Worm (Caenorhabditis elegans) whole organism, L1 larva: ENCODE measurements around the gene H40L08.7.
A peak's percentile ranks its signal among the peaks of the same experiment; 100 is the strongest.

Experiments
- C04F5.9 ChIP-seq: sonication (generic microtip); optimal IDR thresholded peaks from 2 replicates; lab custom pipeline; 2016; ENCODE audit warnings: missing genetic modification characterization, missing compliant biosample characterization
- F16B12.6 ChIP-seq: fragments of 150-350 bp; optimal IDR thresholded peaks from 2 replicates; lab custom pipeline; 2014; ENCODE audit warnings: missing biosample characterization, missing genetic modification characterization
- Y116A8C.19 ChIP-seq: sonication (generic microtip); optimal IDR thresholded peaks from 2 replicates; lab custom pipeline; 2016; ENCODE audit warnings: missing compliant biosample characterization, missing genetic modification characterization, borderline replicate concordance
- aha-1 ChIP-seq: fragments of 150-350 bp; optimal IDR thresholded peaks from 2 replicates; lab custom pipeline; 2014; ENCODE audit warnings: missing biosample characterization, missing genetic modification characterization
- blmp-1 ChIP-seq: fragments of 150-350 bp; optimal IDR thresholded peaks from 2 replicates; lab custom pipeline; 2014; ENCODE audit warnings: missing biosample characterization, missing genetic modification characterization
- ceh-63 ChIP-seq: fragments of 200-800 bp; sonication (Bioruptor generic); optimal IDR thresholded peaks from 2 replicates; lab custom pipeline; 2018; ENCODE audit warnings: mild to moderate bottlenecking, missing genetic modification characterization, missing compliant biosample characterization
- ceh-8 ChIP-seq: fragments of 200-800 bp; sonication (Bioruptor generic); optimal IDR thresholded peaks from 2 replicates; lab custom pipeline; 2018; ENCODE audit warnings: mild to moderate bottlenecking, missing genetic modification characterization, moderate library complexity, missing compliant biosample characterization
- egl-27 ChIP-seq, 2 experiments: fragments of 150-350 bp in 1 of 2; sonication (generic microtip); optimal IDR thresholded peaks; 3 replicates each; lab custom pipeline; 2017 to 2018; ENCODE audit warnings: missing biosample characterization in 2 of 2, missing genetic modification characterization in 2 of 2, missing genetic modification reagents in 2 of 2
- fkh-10 ChIP-seq: sonication (generic microtip); optimal IDR thresholded peaks from 2 replicates; lab custom pipeline; 2017; ENCODE audit warnings: missing biosample characterization, missing genetic modification reagents, missing genetic modification characterization
- fos-1 ChIP-seq: fragments of 150-350 bp; optimal IDR thresholded peaks from 2 replicates; lab custom pipeline; 2014; ENCODE audit warnings: missing biosample characterization, missing genetic modification characterization
- grh-1 ChIP-seq: fragments of 200-800 bp; sonication (Bioruptor generic); IDR thresholded peaks from 2 replicates; pipeline ENCODE4 v1.3.6; 2022; ENCODE audit warnings: missing genetic modification reagents, missing genetic modification characterization, missing compliant biosample characterization
- hlh-17 ChIP-seq: fragments of 200-800 bp; sonication (Bioruptor generic); optimal IDR thresholded peaks from 2 replicates; lab custom pipeline; 2018; ENCODE audit warnings: missing genetic modification characterization, mild to moderate bottlenecking, missing compliant biosample characterization, moderate library complexity, borderline replicate concordance
- hpl-2 ChIP-seq: fragments of 150-350 bp; optimal IDR thresholded peaks from 2 replicates; lab custom pipeline; 2014; ENCODE audit warnings: missing biosample characterization, missing genetic modification reagents, missing genetic modification characterization
- irx-1 ChIP-seq: sonication (generic microtip); optimal IDR thresholded peaks from 2 replicates; lab custom pipeline; 2016; ENCODE audit warnings: missing genetic modification characterization, missing compliant biosample characterization
- isw-1 ChIP-seq: fragments of 200-800 bp; sonication (Bioruptor generic); IDR thresholded peaks from 2 replicates; pipeline ENCODE4 v1.3.6; 2022; ENCODE audit warnings: missing genetic modification characterization, missing compliant biosample characterization
- jun-1 ChIP-seq: fragments of 150-350 bp; optimal IDR thresholded peaks from 2 replicates; lab custom pipeline; 2014; ENCODE audit warnings: missing biosample characterization, missing genetic modification reagents, missing genetic modification characterization
- lin-14 ChIP-seq: fragments of 200-800 bp; sonication (Bioruptor generic); optimal IDR thresholded peaks from 2 replicates; lab custom pipeline; 2018; ENCODE audit warnings: mild to moderate bottlenecking, missing genetic modification characterization, moderate library complexity, missing compliant biosample characterization
- lin-15B ChIP-seq: fragments of 150-350 bp; sonication (generic microtip); optimal IDR thresholded peaks from 3 replicates; lab custom pipeline; 2014; ENCODE audit warnings: missing biosample characterization, missing genetic modification characterization
- lsy-2 ChIP-seq, 2 experiments: fragments of 150-350 bp; optimal IDR thresholded peaks; 2 replicates each; lab custom pipeline; 2014; ENCODE audit warnings: missing biosample characterization in 2 of 2, missing genetic modification characterization in 2 of 2
- mab-9 ChIP-seq: fragments of 200-800 bp; sonication (Bioruptor generic); IDR thresholded peaks from 2 replicates; pipeline ENCODE4 v1.3.6; 2022; ENCODE audit warnings: missing genetic modification reagents, missing genetic modification characterization, missing compliant biosample characterization
- mdl-1 ChIP-seq, 2 experiments: fragments of 150-350 bp; optimal IDR thresholded peaks; 2 replicates each; lab custom pipeline; 2014 to 2017; ENCODE audit warnings: missing biosample characterization in 2 of 2, missing genetic modification characterization in 2 of 2, inconsistent platforms in 1 of 2
- mef-2 ChIP-seq: fragments of 150-350 bp; optimal IDR thresholded peaks from 2 replicates; lab custom pipeline; 2014; ENCODE audit warnings: missing biosample characterization, missing genetic modification characterization
- mep-1 ChIP-seq: fragments of 150-350 bp; optimal IDR thresholded peaks from 2 replicates; lab custom pipeline; 2014; ENCODE audit warnings: missing biosample characterization, missing genetic modification characterization
- nhr-11 ChIP-seq: fragments of 150-350 bp; optimal IDR thresholded peaks from 2 replicates; lab custom pipeline; 2014; ENCODE audit warnings: missing biosample characterization, missing genetic modification characterization
- nhr-12 ChIP-seq: sonication (generic microtip); optimal IDR thresholded peaks from 2 replicates; lab custom pipeline; 2017; ENCODE audit warnings: missing biosample characterization, missing genetic modification characterization
- nhr-19 ChIP-seq: fragments of 200-800 bp; sonication (Bioruptor generic); conservative IDR thresholded peaks from 2 replicates; pipeline ENCODE4 v1.3.6; 2022; ENCODE audit warnings: missing genetic modification characterization, missing compliant biosample characterization
- nhr-20 ChIP-seq: sonication (generic microtip); optimal IDR thresholded peaks from 2 replicates; lab custom pipeline; 2016; ENCODE audit warnings: mild to moderate bottlenecking, missing genetic modification characterization, missing compliant biosample characterization
- nhr-28 ChIP-seq: fragments of 150-350 bp; optimal IDR thresholded peaks from 2 replicates; lab custom pipeline; 2014; ENCODE audit warnings: missing biosample characterization, missing genetic modification characterization
- nhr-47 ChIP-seq: sonication (generic microtip); optimal IDR thresholded peaks from 2 replicates; lab custom pipeline; 2016; ENCODE audit warnings: mild to moderate bottlenecking, missing genetic modification characterization, moderate library complexity, missing compliant biosample characterization
- nhr-77 ChIP-seq: fragments of 150-350 bp; optimal IDR thresholded peaks from 2 replicates; lab custom pipeline; 2014; ENCODE audit warnings: missing biosample characterization, missing genetic modification characterization
- nhr-84 ChIP-seq: sonication (generic microtip); optimal IDR thresholded peaks from 2 replicates; lab custom pipeline; 2017; ENCODE audit warnings: missing biosample characterization, missing genetic modification characterization
- nhr-85 ChIP-seq: sonication (generic microtip); peaks from one replicate; lab custom pipeline; 2016; ENCODE audit warnings: missing genetic modification characterization, inconsistent platforms, missing compliant biosample characterization
- nhr-90 ChIP-seq: sonication (generic microtip); optimal IDR thresholded peaks from 2 replicates; lab custom pipeline; 2016; ENCODE audit warnings: mild to moderate bottlenecking, missing genetic modification characterization, missing compliant biosample characterization; ENCODE audit not compliant: poor library complexity
- pag-3 ChIP-seq: sonication (generic microtip); optimal IDR thresholded peaks from 2 replicates; lab custom pipeline; 2017; ENCODE audit warnings: missing genetic modification characterization, mild to moderate bottlenecking, missing compliant biosample characterization, antibody characterized with exemption, borderline replicate concordance; ENCODE audit not compliant: insufficient read depth
- rnt-1 ChIP-seq: sonication (generic microtip); optimal IDR thresholded peaks from 2 replicates; lab custom pipeline; 2016; ENCODE audit warnings: mild to moderate bottlenecking, missing genetic modification characterization, moderate library complexity, missing compliant biosample characterization
- snpc-4 ChIP-seq: fragments of 150-350 bp; optimal IDR thresholded peaks from 2 replicates; lab custom pipeline; 2014; ENCODE audit warnings: missing biosample characterization, missing genetic modification characterization
- sox-4 ChIP-seq: sonication (generic microtip); optimal IDR thresholded peaks from 2 replicates; lab custom pipeline; 2016; ENCODE audit warnings: missing genetic modification characterization, missing compliant biosample characterization
- sup-37 ChIP-seq: fragments of 200-800 bp; sonication (Bioruptor generic); optimal IDR thresholded peaks from 2 replicates; lab custom pipeline; 2018; ENCODE audit warnings: mild to moderate bottlenecking, missing genetic modification characterization, missing compliant biosample characterization
- swsn-7 ChIP-seq: sonication (generic microtip); optimal IDR thresholded peaks from 2 replicates; lab custom pipeline; 2016; ENCODE audit warnings: missing genetic modification characterization, missing compliant biosample characterization
- tbx-2 ChIP-seq: sonication (generic microtip); optimal IDR thresholded peaks from 2 replicates; lab custom pipeline; 2016; ENCODE audit warnings: missing genetic modification characterization, missing compliant biosample characterization
- unc-30 ChIP-seq: sonication (generic microtip); optimal IDR thresholded peaks from 2 replicates; lab custom pipeline; 2017; ENCODE audit warnings: missing biosample characterization, missing genetic modification characterization
- vab-15 ChIP-seq: sonication (generic microtip); optimal IDR thresholded peaks from 2 replicates; lab custom pipeline; 2017; ENCODE audit warnings: missing genotype, mild to moderate bottlenecking, missing genetic modification characterization, missing compliant biosample characterization
- xbp-1 ChIP-seq: sonication (generic microtip); optimal IDR thresholded peaks from 2 replicates; lab custom pipeline; 2016; ENCODE audit warnings: missing genetic modification characterization, missing compliant biosample characterization
- ztf-4 ChIP-seq: fragments of 150-350 bp; optimal IDR thresholded peaks from 2 replicates; lab custom pipeline; 2014; ENCODE audit warnings: missing biosample characterization, missing genetic modification characterization

H40L08.7 gene

ce11 chrX:15072877-15073276, 4.7 kb downstream of the H40L08.7 start (continued):
- TF ChIP-seq sup-37 (GFP tag; lab: Kevin White, UChicago) (no peak), nhr-47 (tag; lab: Kevin White, UChicago) (no peak), mdl-1 (tag; optimal IDR thresholded peaks at IDR 0.05; lab: Kevin White, UChicago) (peak in 1 of 2 experiments; percentile 35), sox-4 (tag; lab: Kevin White, UChicago) (no peak), xbp-1 (tag; lab: Kevin White, UChicago) (no peak), lin-15B (tag; lab: Kevin White, UChicago) (no peak), nhr-28 (tag; lab: Kevin White, UChicago) (no peak), nhr-12 (tag; lab: Kevin White, UChicago) (no peak), egl-27 (tag; optimal IDR thresholded peaks at IDR 0.05; lab: Kevin White, UChicago) (no peak), nhr-11 (no peak), vab-15 (tag; lab: Kevin White, UChicago) (no peak), hlh-17 (GFP tag; lab: Kevin White, UChicago) (no peak), rnt-1 (no peak), blmp-1 (tag; lab: Kevin White, UChicago) (peak; percentile 94), jun-1 (tag; lab: Kevin White, UChicago) (no peak), Y116A8C.19 (tag; lab: Kevin White, UChicago) (no peak), lsy-2 (tag; optimal IDR thresholded peaks at IDR 0.05; lab: Kevin White, UChicago) (no peak), fkh-10 (GFP tag; lab: Kevin White, UChicago) (no peak), mep-1 (tag; lab: Kevin White, UChicago) (no peak), tbx-2 (tag; lab: Kevin White, UChicago) (peak; percentile 69), grh-1 (GFP tag; lab: Robert Waterston, UW) (0 out of 2 replicates have a peak, but pooled peaks have one; percentile 61), pag-3 (tag; lab: Kevin White, UChicago) (no peak), snpc-4 (tag; lab: Kevin White, UChicago) (no peak), irx-1 (tag; lab: Kevin White, UChicago) (no peak), nhr-85 (tag; lab: Kevin White, UChicago) (peak; percentile 96), fos-1 (tag; lab: Kevin White, UChicago) (no peak), hpl-2 (GFP tag; lab: Kevin White, UChicago) (no peak), mef-2 (tag; lab: Kevin White, UChicago) (no peak), isw-1 (no peak), nhr-19 (GFP tag; lab: Robert Waterston, UW) (peak; percentile 49), ceh-63 (GFP tag; lab: Kevin White, UChicago) (no peak), nhr-90 (tag; lab: Kevin White, UChicago) (peak; percentile 74), nhr-84 (tag; lab: Kevin White, UChicago) (no peak), nhr-20 (tag; lab: Kevin White, UChicago) (peak; percentile 81), unc-30 (tag; lab: Kevin White, UChicago) (no peak), mab-9 (GFP tag; lab: Robert Waterston, UW) (no peak), aha-1 (no peak), swsn-7 (tag; lab: Kevin White, UChicago) (no peak), nhr-77 (tag; lab: Kevin White, UChicago) (no peak), C04F5.9 (tag; lab: Kevin White, UChicago) (no peak), lin-14 (GFP tag; lab: Kevin White, UChicago) (peak; percentile 56), F16B12.6 (tag; lab: Kevin White, UChicago) (no peak), ztf-4 (tag; lab: Kevin White, UChicago) (no peak)

- TF ChIP-seq snpc-4 (tag; lab: Kevin White, UChicago) (peak; percentile 54), ceh-8 (GFP tag; lab: Kevin White, UChicago) (no peak)
Observed at ce11 chrX:15070137-15070536, 7.4 kb downstream of the H40L08.7 start.
